Worm (Caenorhabditis elegans) whole organism, dauer: ENCODE data around the gene T25E12.16.

Experiments
- unc-62 ChIP-seq: sonication (generic microtip); optimal IDR thresholded peaks from 2 replicates; lab custom pipeline; 2017; ENCODE audit warnings: missing biosample characterization, missing genetic modification reagents, missing genetic modification characterization

Gene T25E12.16

ce11 chrV:16687227-16687626 lies 46.4 kb downstream of the T25E12.16 start, which contains the start of gene srz-102:
srz-102 (plus strand) TSS chrV:16687527.
- no peak for TF ChIP-seq unc-62 (GFP tag; lab: Kevin White, UChicago)

DNA sequence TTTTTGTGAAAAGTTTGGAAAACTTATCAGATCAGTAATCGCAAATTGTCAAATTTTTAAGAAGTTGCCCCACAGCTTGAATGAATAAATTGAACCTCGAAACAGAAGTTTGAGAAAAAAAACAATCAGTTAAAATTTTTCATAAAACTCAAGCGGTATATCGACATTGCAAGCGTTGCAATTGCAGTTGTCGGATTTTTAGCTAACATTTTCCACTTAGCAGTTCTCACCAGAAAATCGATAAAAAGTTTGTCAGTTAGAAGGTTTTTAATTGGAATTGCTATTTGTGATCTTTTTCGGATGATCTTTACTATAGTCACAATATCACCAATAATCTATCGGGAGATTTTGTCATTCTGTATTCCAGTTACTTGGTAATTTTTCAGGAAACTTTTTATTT lies 47.9 kb downstream of the T25E12.16 start, which contains the start of gene srw-43:
Gene srw-43 (plus strand): TSS at position 301 of the 400 bp plus-strand sequence.
- TF ChIP-seq unc-62 (GFP tag; lab: Kevin White, UChicago), result no peak

- TF ChIP-seq unc-62 (GFP tag; lab: Kevin White, UChicago), result no peak
These were observed 50.2 kb downstream of the T25E12.16 start for ce11 chrV:16683359-16683758.
